Worm (Caenorhabditis elegans): ENCODE measurements around the gene F39C12.1.

The F39C12.1 gene

DNA sequence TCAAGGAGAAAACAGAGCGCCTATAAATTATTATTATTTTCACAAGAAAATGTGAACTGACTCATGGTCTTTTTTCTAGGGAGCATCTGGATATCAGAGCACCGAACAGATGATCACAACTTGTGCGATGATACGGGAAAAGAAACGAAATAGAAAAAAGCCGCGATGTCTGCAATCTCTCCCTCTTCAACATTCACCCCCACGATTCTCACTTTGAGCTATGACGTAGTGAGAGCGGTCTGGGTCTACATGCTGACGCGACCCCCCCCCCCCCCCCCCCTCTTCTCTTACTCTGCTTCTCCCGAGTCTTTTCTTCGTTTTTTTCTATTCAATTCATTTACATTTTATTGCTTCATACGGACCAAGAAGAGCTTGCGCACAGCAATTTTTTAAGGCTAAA, 46.6 kb upstream of the F39C12.1 start:
- no peak for TF ChIP-seq cebp-1 (GFP tag; IDR thresholded peaks at IDR 0.05)
- TF ChIP-seq cebp-1 (tag; optimal IDR thresholded peaks at IDR 0.05): peak; percentile 55
- peak; percentile 69 for TF ChIP-seq K12H6.12 (tag; optimal IDR thresholded peaks at IDR 0.05)
- TF ChIP-seq mcd-1 (GFP tag; IDR thresholded peaks at IDR 0.05): 0 out of 2 replicates have a peak, but pooled peaks have one; percentile 23
- no peak for TF ChIP-seq ama-1 (optimal IDR thresholded peaks at IDR 0.05)
- no peak for TF ChIP-seq ama-1 (GFP tag; optimal IDR thresholded peaks at IDR 0.05)
- TF ChIP-seq lin-54 (GFP tag; optimal IDR thresholded peaks at IDR 0.05): no peak
- TF ChIP-seq madf-10 (tag; optimal IDR thresholded peaks at IDR 0.05): no peak
- peak; percentile 42; the same call in 1 of the 2 replicates for TF ChIP-seq hmg-1.2 (GFP tag; IDR thresholded peaks at IDR 0.05)
- TF ChIP-seq nfyb-1 (GFP tag; IDR thresholded peaks at IDR 0.05): 0 out of 2 replicates have a peak, but pooled peaks have one; percentile 9
- peak; percentile 97 for TF ChIP-seq zfh-2 (GFP tag; conservative IDR thresholded peaks at IDR 0.05)
- peak; percentile 38 for TF ChIP-seq ceh-27 (GFP tag; optimal IDR thresholded peaks at IDR 0.05)
- peak; percentile 43 for TF ChIP-seq chd-7 (tag; optimal IDR thresholded peaks at IDR 0.05)
- no peak for TF ChIP-seq fkh-3 (tag; optimal IDR thresholded peaks at IDR 0.05)
- TF ChIP-seq egrh-3 (GFP tag; IDR thresholded peaks at IDR 0.05): peak; percentile 76
- no peak for TF ChIP-seq hsf-1 (GFP tag; IDR thresholded peaks at IDR 0.05)
- peak; percentile 70 for TF ChIP-seq atf-7 (tag; optimal IDR thresholded peaks at IDR 0.05)

DNA sequence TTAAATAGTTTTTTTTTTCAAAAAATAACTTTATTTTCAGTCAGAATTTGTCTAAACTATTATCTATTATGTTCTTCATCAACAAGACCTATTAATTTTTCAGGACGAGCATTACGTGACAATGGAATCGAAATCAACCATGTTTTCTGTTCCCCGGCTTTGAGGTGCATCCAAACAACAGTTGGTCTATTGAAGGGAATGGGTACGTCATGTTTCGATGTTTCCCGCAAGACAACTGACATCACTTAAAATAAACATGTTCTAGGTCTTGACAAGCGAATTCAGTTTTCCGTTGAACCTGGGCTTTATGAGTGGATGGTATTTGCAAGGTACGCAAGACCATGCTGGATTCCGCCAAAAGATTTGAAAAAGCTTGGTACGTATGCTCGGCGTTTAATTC, 42.2 kb upstream of the F39C12.1 start:
- TF ChIP-seq repo-1 (tag; optimal IDR thresholded peaks at IDR 0.05) (no peak), cebp-2 (GFP tag; IDR thresholded peaks at IDR 0.05) (0 out of 2 replicates have a peak, but pooled peaks have one; percentile 42)

DNA sequence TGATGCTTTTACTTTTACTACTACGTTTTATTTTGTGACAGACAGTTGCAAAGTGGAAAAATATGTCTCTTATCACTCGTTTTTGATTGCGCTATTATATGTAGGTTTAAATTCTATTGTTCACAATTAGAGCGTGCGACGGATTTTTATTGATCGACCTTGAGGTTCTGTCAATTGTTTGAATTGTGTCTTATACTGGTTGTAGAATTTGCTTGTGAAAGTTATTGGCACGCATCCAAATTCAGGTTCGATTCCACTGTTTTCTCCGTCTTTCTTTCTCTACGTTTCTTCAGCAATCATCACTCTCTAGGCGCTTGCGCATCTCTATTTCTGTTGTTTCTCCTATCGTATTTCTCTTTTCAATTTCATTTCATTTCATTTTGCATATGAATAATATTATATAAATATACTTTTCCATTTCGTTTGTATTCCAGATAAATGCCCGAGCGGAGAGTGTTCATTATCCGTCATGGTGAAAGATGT, 40.7 kb upstream of the F39C12.1 start, which contains the start of gene T07F12.1:
Gene T07F12.1 (plus strand): TSS at position 433 of the 483 bp plus-strand sequence.
- TF ChIP-seq hmg-1.2 (GFP tag; IDR thresholded peaks at IDR 0.05): peak; percentile 75; the same call in 1 of the 2 replicates
- TF ChIP-seq ceh-91 (GFP tag; IDR thresholded peaks at IDR 0.05): no peak

DNA sequence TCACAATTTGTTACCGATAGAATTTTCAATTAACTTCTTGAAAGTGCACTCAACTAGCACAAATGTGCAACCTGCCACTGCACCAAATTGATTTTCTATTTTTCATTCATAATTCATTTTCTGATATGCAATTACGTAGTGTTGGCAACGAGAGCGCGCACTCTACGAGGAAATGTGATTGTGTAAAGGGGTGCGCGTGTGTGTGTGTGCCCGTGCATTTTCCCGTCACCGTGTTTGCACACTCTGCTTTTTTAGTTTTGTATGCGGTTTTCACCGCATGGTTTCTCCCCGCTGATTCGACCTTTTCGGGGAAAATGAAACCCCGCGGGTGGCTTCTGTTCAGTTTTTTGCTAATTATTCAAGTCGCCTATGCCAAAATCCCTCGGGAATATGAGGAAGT, 37.2 kb upstream of the F39C12.1 start, which contains the start of gene T07F12.2:
Gene T07F12.2 (plus strand): TSS at position 87 of the 400 bp plus-strand sequence.
- TF ChIP-seq ceh-27 (GFP tag; optimal IDR thresholded peaks at IDR 0.05) (no peak), snpc-4 (GFP tag; optimal IDR thresholded peaks at IDR 0.05) (no peak), snpc-4 (tag; optimal IDR thresholded peaks at IDR 0.05) (no peak), F57C9.4 (tag; optimal IDR thresholded peaks at IDR 0.05) (no peak), lin-40 (tag; optimal IDR thresholded peaks at IDR 0.05) (peak; percentile 17), dox-1 (GFP tag; IDR thresholded peaks at IDR 0.05) (0 out of 2 replicates have a peak, but pooled peaks have one; percentile 36)

DNA sequence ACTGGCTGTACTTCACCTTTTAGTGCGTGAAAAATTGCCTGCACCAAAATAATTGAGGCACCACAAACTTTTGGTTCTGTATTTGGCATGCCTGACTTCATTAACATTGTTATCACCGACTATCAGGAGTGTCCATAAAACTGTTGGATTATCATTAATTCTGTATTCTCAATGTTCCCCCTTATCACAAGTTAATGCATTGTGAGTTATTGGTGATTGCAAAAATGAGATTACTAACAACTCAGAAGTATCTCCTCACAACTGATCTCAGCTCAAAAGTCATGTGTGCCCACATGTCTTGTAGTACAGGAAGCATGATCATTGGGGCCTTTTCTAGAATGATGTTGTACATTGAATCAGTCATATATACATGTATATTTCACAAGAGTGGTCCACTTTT, 32.7 kb upstream of the F39C12.1 start, which contains the start of gene arrd-23:
Gene arrd-23 (plus strand): TSS at position 301 of the 400 bp plus-strand sequence.
- TF ChIP-seq zfh-2 (GFP tag; conservative IDR thresholded peaks at IDR 0.05): no peak
- TF ChIP-seq mxl-1 (tag; optimal IDR thresholded peaks at IDR 0.05): no peak
- no peak for TF ChIP-seq nhr-120 (GFP tag; IDR thresholded peaks at IDR 0.05)
- no peak for TF ChIP-seq atf-7 (tag; optimal IDR thresholded peaks at IDR 0.05)
- TF ChIP-seq ekl-4 (GFP tag; IDR thresholded peaks at IDR 0.05): no peak
- no peak for TF ChIP-seq Y53G8AR.9 (GFP tag; conservative IDR thresholded peaks at IDR 0.05)
- no peak for TF ChIP-seq ceh-27 (GFP tag; optimal IDR thresholded peaks at IDR 0.05)
- no peak for TF ChIP-seq gei-17 (GFP tag; optimal IDR thresholded peaks at IDR 0.05)
- TF ChIP-seq nfya-2 (GFP tag; IDR thresholded peaks at IDR 0.05): no peak
- TF ChIP-seq ztf-26 (tag; optimal IDR thresholded peaks at IDR 0.05): no peak
